Fruit fly (Drosophila melanogaster): ENCODE data around the gene Inx5.

dm6 chrX:19174092-19174491 is 3.4 kb upstream of the Inx5 start:
- TF ChIP-seq Mnt (GFP tag; optimal IDR thresholded peaks at IDR 0.05) = no peak
- TF ChIP-seq kay (GFP tag; ENCODE audit: borderline replicate concordance) = no peak
- no peak for TF ChIP-seq CG11617 (GFP tag; optimal IDR thresholded peaks at IDR 0.05)
- no peak for TF ChIP-seq CG5204 (GFP tag; optimal IDR thresholded peaks at IDR 0.05)
- TF ChIP-seq cic (GFP tag; optimal IDR thresholded peaks at IDR 0.05) = no peak
- TF ChIP-seq bab1 (GFP tag; optimal IDR thresholded peaks at IDR 0.05) = no peak
- TF ChIP-seq CG14711 (tag; optimal IDR thresholded peaks at IDR 0.05) = no peak
- no peak for TF ChIP-seq Clk (GFP tag; optimal IDR thresholded peaks at IDR 0.05)
- TF ChIP-seq ovo (GFP tag; optimal IDR thresholded peaks at IDR 0.05) = no peak
- TF ChIP-seq CG7045 (GFP tag; optimal IDR thresholded peaks at IDR 0.05) = no peak
- no peak for TF ChIP-seq cnc (optimal IDR thresholded peaks at IDR 0.05)

All from whole organism, adult.